Fruit fly (Drosophila melanogaster): ENCODE measurements around the gene Trpml.
A peak's percentile ranks its signal among the peaks of the same experiment; 100 is the strongest.

dm6 chr3L:19696073-19696960 lies 21.8 kb downstream of the Trpml start:
- TF ChIP-seq Lpt (GFP tag; optimal IDR thresholded peaks at IDR 0.05): no peak
- TF ChIP-seq OdsH (GFP tag; optimal IDR thresholded peaks at IDR 0.05): peak; percentile 49
- TF ChIP-seq Sox14 (GFP tag; optimal IDR thresholded peaks at IDR 0.05): no peak
- TF ChIP-seq CG15336 (GFP tag; IDR thresholded peaks at IDR 0.05): no peak
- no peak for TF ChIP-seq eg (GFP tag; IDR thresholded peaks at IDR 0.05)
- TF ChIP-seq ss (GFP tag; optimal IDR thresholded peaks at IDR 0.05): peak; percentile 37 to 50
- TF ChIP-seq CG11294 (GFP tag; IDR thresholded peaks at IDR 0.05): no peak
- no peak for TF ChIP-seq Eip75B (GFP tag; optimal IDR thresholded peaks at IDR 0.05)
- TF ChIP-seq CG16779 (tag; optimal IDR thresholded peaks at IDR 0.05): no peak
- TF ChIP-seq topi (GFP tag; optimal IDR thresholded peaks at IDR 0.05): peak; percentile 65

Data from whole organism, prepupa.